Worm (Caenorhabditis elegans) whole organism, dauer: ENCODE data around the gene chpf-2.

Source experiments
- unc-62 ChIP-seq: sonication (generic microtip); optimal IDR thresholded peaks from 2 replicates; lab custom pipeline; 2017; ENCODE audit warnings: missing biosample characterization, missing genetic modification reagents, missing genetic modification characterization

Gene chpf-2

DNA sequence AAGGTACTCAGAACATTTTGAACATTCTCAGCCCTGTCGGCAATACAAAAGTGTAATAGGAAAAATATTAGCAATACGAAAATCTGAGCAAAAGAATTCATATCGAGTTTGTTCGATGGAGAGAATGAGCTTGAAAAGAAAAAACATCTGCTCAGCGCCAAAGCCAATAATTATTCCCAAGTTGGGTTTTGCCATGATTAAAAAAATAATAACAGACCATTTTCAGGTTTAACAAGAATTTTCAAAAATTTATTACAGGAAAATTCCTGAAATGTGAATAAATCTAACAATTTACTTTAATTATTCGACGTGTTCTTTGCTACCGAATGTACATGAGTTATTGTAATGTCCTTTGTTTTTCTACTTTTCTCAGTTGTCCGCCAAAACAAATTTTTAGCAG lies 6.8 kb downstream of the chpf-2 start, which contains the start of gene irld-38:
Gene irld-38 (minus strand): TSS at position 101 of the 400 bp plus-strand sequence.
- TF ChIP-seq unc-62 (GFP tag; lab: Kevin White, UChicago) = no peak

DNA sequence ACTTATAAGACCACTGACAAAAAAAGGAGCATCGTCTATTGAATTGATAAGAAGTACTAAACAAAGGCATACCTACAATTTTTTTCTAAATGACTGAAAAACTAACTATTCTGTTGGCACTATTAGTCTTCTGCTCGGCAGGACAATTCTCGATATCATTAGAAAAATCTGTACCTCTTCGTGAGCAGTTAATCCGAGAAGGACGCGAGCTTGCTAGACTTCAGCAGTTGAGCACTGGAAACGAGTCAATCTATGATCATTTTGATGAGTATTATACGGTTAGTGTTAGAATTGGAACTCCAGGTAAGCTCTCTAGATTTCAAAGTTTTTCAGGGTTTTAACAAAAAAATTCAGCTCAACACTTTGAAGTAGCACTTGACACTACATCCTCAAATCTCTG lies 11.0 kb downstream of the chpf-2 start, which contains the start of gene asp-7:
Gene asp-7 (plus strand): TSS at position 81 of the 400 bp plus-strand sequence.
- TF ChIP-seq unc-62 (GFP tag; lab: Kevin White, UChicago) = no peak

DNA sequence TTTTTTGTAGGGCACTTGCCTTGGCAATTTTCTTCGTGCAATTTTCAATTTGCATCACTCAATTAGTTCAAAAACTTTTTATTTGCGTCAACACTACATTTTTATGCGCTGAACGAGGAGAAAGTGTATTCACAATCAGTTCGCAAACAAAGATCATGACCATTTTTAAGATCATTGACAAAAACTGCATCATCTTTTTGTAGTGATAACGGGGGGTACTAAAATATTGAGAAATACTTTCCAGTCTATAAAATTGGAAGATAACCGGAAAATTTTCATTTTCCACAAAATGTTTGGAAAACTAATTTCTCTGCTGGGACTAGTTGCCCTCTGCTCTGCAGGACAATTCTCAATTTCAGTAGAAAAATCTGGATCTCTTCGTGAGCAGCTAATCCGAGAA lies 14.9 kb downstream of the chpf-2 start, which contains the start of gene asp-8:
Gene asp-8 (plus strand): TSS at position 276 of the 400 bp plus-strand sequence.
- no peak for TF ChIP-seq unc-62 (GFP tag; lab: Kevin White, UChicago)

DNA sequence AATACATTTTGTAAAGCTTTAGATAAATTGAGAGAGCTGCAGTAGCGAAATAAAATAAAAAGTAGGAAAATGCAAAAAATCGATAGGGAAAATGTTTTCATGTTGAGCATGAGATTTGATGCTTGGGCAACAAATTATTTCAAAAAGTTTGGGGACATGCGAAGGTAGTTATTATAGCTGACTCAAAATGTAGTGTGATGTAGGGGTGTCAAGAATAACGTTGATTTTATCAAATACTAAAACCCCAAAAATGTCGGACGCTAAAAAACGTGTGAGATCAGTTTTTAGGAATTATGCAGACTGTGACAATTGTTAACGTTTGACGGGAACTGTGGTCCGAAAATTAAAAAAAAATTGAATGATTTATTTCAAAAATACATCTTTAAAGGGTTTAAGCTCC lies 17.9 kb downstream of the chpf-2 start, which contains the start of gene irld-12:
Gene irld-12 (minus strand): TSS at position 101 of the 400 bp plus-strand sequence.
- TF ChIP-seq unc-62 (GFP tag; lab: Kevin White, UChicago) = no peak

DNA sequence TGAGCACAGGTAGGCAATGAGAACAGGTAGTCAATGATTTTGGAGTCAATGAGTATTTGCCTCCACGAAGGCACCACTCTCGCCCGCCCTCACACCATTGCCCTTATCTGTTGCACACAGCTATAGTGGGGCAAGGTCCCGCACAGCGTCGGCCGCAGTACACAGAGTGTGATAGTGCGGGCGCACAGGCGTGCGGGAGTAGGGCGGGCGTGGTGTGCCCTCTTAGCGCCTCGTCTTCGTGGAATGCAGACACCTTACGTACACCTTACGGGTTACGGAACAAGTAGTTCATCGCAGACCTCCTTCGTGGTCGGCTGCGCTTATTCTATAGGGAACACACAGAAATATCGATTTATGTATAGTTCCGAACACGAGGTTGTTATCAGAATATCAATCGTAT lies 21.3 kb downstream of the chpf-2 start:
- no peak for TF ChIP-seq unc-62 (GFP tag; lab: Kevin White, UChicago)

DNA sequence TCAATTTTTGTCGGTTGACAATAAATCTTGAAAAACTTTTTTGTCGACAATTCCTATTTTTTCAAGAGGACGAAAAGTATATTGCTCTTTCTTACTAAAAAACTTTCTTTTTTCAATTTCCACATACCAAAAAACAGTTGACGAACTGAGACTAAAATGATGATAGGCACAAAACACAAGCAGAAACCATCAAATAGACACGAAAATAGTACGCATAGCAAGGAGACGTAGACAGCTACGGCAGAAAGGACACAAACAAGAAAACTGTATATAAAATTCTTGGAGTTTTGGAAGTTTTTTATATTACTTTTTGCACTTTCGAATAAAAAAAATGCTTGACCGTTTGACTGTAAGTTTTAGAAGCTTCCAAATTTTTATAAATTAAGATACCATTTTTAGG lies 25.0 kb downstream of the chpf-2 start, which contains the start of gene K12D9.1:
Gene K12D9.1 (plus strand): TSS at position 301 of the 400 bp plus-strand sequence.
- no peak for TF ChIP-seq unc-62 (GFP tag; lab: Kevin White, UChicago)

DNA sequence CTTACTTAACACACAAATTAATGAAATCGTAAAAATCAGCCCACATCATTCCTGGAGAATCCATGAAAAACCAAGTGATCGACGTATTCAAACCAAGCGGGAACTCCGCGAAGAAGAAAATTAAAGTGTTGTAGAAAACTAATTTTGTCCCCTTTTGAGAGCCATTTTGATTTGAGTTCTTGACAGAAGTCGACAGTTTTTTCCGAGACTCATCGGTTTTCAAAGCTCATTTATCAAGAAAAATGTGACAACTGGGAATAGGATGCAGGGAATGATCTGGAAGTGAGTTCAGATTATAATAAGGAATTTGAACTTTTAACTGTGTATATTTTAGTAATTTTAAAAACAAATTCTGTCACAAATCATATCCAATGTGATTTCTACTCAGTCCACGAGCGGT lies 27.8 kb downstream of the chpf-2 start, which contains the start of gene srw-135:
Gene srw-135 (minus strand): TSS at position 101 of the 400 bp plus-strand sequence.
- TF ChIP-seq unc-62 (GFP tag; lab: Kevin White, UChicago) = no peak

DNA sequence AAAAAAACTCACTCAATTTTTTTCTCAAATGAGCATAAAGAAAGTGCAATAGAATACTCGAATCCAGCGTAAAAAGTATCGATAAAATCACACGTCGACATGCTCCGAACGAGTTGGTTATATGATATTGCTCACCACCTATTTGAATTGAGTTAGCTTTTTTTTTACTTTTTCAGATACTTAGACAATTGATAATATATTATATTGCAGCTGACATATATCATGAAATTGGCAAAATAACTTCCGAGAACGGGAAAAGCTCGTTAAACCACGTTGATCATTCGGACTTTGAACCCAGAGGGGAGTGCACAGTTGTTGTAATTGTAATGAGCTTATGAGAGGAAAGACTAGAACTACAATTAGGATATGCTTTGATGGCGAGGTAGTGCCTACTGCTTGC lies 28.7 kb downstream of the chpf-2 start, which contains the start of gene srw-136:
Gene srw-136 (minus strand): TSS at position 101 of the 400 bp plus-strand sequence.
- TF ChIP-seq unc-62 (GFP tag; lab: Kevin White, UChicago) = no peak

DNA sequence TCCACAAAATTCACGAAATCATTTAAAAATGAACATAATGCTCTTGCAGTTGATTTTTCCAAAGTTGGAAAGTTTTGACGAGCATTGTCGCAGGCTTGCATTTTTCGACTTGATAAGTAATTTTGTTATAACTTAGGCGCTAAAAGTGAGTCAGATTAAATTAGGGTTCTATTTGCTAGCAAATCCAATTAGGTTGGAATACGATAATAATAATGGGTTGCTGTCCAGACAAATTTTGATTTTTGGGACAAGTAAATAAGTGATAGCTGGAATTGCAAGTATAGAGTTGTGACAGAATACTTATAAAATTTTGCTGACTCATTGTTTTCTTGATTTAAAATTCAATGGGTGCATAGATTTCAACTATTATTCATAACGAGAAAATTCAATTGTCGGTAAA lies 33.2 kb downstream of the chpf-2 start, which contains the start of gene srw-112:
Gene srw-112 (minus strand): TSS at position 101 of the 400 bp plus-strand sequence.
- no peak for TF ChIP-seq unc-62 (GFP tag; lab: Kevin White, UChicago)

DNA sequence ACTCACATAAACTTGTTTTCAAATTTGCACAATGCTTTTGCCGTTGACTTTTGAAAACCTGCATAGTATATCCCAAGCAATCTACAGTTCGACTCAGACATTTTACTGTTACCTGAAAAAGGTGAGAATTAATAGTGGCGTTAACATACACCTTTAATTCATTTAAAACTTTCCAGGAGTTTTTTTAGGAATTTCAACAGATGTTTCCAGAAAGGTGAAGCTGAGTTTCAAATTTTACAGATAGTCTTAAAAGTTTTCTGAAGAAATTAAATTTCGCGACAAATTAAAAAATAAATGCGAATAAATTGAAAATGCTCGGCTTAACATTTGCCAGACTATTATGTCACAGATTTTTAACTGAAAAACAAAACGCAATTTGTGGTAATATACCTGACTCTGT lies 39.4 kb downstream of the chpf-2 start, which contains the start of gene srw-119:
Gene srw-119 (minus strand): TSS at position 101 of the 400 bp plus-strand sequence.
- no peak for TF ChIP-seq unc-62 (GFP tag; lab: Kevin White, UChicago)

DNA sequence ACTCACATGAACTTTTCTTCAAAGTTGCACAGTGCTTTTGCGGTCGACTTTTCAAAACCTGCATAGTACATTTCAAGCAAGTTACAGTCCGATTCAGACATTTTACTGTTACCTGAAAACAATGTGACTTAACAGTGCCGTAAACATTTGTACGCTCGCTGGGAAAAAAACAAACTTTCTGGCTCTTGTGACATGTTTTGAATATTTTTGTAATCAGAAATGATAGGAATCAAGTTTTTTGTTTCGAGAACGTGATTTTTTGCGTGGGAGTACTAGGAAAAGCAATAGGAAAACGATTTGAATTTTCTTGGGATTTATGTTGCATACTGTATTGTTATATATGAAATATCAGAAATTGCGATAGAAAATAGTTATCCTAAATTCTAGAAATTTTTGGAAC lies 43.1 kb downstream of the chpf-2 start, which contains the start of gene srw-120:
Gene srw-120 (minus strand): TSS at position 101 of the 400 bp plus-strand sequence.
- TF ChIP-seq unc-62 (GFP tag; lab: Kevin White, UChicago) = no peak

DNA sequence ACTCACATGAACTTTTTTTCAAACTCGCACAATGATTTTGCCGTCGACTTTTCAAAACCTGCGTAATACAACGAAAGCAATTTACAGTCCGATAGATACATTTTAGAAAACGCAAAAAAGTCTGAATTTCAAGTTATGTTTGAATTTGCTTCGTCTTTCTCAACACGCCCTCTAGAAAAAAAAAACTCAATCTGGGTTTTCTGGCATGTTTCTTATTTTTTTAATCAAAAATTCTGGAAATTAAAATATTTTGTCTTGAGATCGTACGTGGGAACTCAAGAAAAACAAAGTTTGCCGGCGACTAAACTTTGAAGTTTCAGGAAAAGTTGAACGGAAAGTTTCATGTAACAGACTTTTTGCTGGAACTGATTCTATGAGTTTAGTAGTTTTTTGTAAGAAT lies 45.4 kb downstream of the chpf-2 start, which contains the start of gene srw-115:
Gene srw-115 (minus strand): TSS at position 101 of the 400 bp plus-strand sequence.
- TF ChIP-seq unc-62 (GFP tag; lab: Kevin White, UChicago) = no peak

DNA sequence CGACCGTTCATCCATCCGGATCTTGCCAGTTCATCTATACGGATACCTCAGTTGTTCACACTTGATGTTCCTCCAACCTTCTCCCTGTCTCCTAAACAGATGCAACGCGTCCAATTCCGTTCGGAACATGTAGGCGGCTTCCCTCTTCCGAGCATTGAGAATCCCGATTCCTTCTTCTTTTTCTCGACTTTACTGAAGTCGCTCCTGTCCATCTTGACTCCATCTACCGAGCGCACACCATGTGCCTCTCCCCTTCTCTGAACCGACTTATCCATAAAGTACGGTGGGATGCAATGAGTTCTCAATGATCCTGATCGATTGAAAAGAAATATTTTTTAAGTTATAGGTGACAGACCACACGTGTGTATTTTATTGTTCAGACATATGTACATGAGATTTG lies 47.1 kb downstream of the chpf-2 start:
- TF ChIP-seq unc-62 (GFP tag; lab: Kevin White, UChicago) = no peak

DNA sequence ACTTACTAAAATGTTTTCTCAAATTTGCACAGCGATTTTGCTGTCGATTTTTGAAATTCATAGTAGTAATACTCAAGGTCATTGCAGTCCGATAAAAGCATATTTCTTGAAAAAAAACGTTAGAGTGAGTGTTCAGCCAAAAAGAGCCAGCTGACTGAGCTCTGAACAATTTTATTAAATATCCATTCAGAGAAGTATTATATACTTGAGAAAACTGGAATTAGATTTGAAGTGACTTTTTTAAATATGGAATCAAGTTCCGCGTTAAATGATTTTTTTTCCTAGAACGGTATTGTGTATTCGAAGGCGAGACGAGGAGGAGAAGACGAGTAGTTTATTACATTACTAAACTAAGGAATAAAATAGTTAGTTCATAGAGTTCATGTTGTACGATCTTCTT lies 47.7 kb downstream of the chpf-2 start, which contains the start of gene srw-121:
Gene srw-121 (minus strand): TSS at position 101 of the 400 bp plus-strand sequence.
- TF ChIP-seq unc-62 (GFP tag; lab: Kevin White, UChicago) = no peak
